Fruit fly (Drosophila melanogaster) whole organism, embryonic: Measurements from ENCODE around the gene Gr33a.
A peak's percentile ranks its signal among the peaks of the same experiment; 100 is the strongest.

Source experiments
- Antp ChIP-seq: fragments of 200-800 bp; sonication (Bioruptor generic); optimal IDR thresholded peaks from 3 replicates; lab custom pipeline; 2016; ENCODE audit warnings: missing biosample characterization, missing genetic modification characterization
- CG10366 ChIP-seq: fragments of 200-800 bp; sonication (Bioruptor generic); IDR thresholded peaks from 2 replicates; pipeline ENCODE4 v1.3.6; 2022; ENCODE audit warnings: missing biosample characterization, missing genetic modification characterization
- CG11560 ChIP-seq: fragments of 200-800 bp; sonication (Bioruptor generic); IDR thresholded peaks from 3 replicates; pipeline ENCODE4 v1.3.6; 2022; ENCODE audit warnings: missing biosample characterization, missing genetic modification characterization
- CG11723 ChIP-seq: fragments of 200-800 bp; sonication (Bioruptor generic); optimal IDR thresholded peaks from 2 replicates; lab custom pipeline; 2017; ENCODE audit warnings: missing biosample characterization, mild to moderate bottlenecking, missing genetic modification characterization
- CG13287 ChIP-seq: fragments of 200-800 bp; sonication (Bioruptor generic); IDR thresholded peaks from 2 replicates; pipeline ENCODE4 v1.3.6; 2022; ENCODE audit warnings: missing biosample characterization, missing genetic modification characterization; ENCODE audit not compliant: partially characterized antibody
- CG1603 ChIP-seq: fragments of 200-800 bp; sonication (Bioruptor generic); optimal IDR thresholded peaks from 2 replicates; lab custom pipeline; 2019; ENCODE audit warnings: missing biosample characterization, mild to moderate bottlenecking, missing genetic modification characterization, moderate library complexity
- CG31365 ChIP-seq: fragments of 200-800 bp; sonication (Bioruptor generic); optimal IDR thresholded peaks from 2 replicates; lab custom pipeline; 2018; ENCODE audit warnings: missing biosample characterization, mild to moderate bottlenecking, missing genetic modification characterization
- CG32767 ChIP-seq: fragments of 200-800 bp; sonication (Bioruptor generic); IDR thresholded peaks from 2 replicates; pipeline ENCODE4 v1.3.6; 2022; ENCODE audit warnings: missing biosample characterization, missing genetic modification characterization
- CG42726 ChIP-seq: fragments of 200-800 bp; sonication (Bioruptor generic); IDR thresholded peaks from 2 replicates; pipeline ENCODE4 v1.3.6; 2022; ENCODE audit warnings: missing biosample characterization, missing genetic modification characterization; ENCODE audit not compliant: partially characterized antibody
- CG5245 ChIP-seq: fragments of 200-800 bp; sonication (Bioruptor generic); optimal IDR thresholded peaks from 3 replicates; lab custom pipeline; 2016; ENCODE audit warnings: missing biosample characterization, missing genetic modification characterization
- CG6175 ChIP-seq: fragments of 200-800 bp; sonication (Bioruptor generic); IDR thresholded peaks from 3 replicates; pipeline ENCODE4 v1.3.6; 2022; ENCODE audit warnings: missing biosample characterization, missing genetic modification characterization
- CG6683 ChIP-seq: fragments of 200-800 bp; sonication (Bioruptor generic); optimal IDR thresholded peaks from 2 replicates; lab custom pipeline; 2017; ENCODE audit warnings: missing biosample characterization, mild to moderate bottlenecking, missing genetic modification characterization, missing genetic modification reagents
- CG8765 ChIP-seq: fragments of 200-800 bp; sonication (Bioruptor generic); IDR thresholded peaks from 2 replicates; pipeline ENCODE4 v1.3.6; 2022; ENCODE audit warnings: missing biosample characterization, missing genetic modification characterization
- CG8924 ChIP-seq: fragments of 200-800 bp; optimal IDR thresholded peaks from 3 replicates; lab custom pipeline; 2019; ENCODE audit warnings: missing biosample characterization, mild to moderate bottlenecking, missing genetic modification characterization, moderate library complexity
- CG9609 ChIP-seq: fragments of 200-800 bp; sonication (Bioruptor generic); optimal IDR thresholded peaks from 3 replicates; lab custom pipeline; 2016; ENCODE audit warnings: missing biosample characterization, missing genetic modification characterization
- CHES-1-like ChIP-seq: fragments of 200-800 bp; sonication (Bioruptor generic); optimal IDR thresholded peaks from 2 replicates; lab custom pipeline; 2016; ENCODE audit warnings: missing biosample characterization, missing genetic modification characterization
- Dbx ChIP-seq: fragments of 200-800 bp; sonication (Bioruptor generic); IDR thresholded peaks from 3 replicates; pipeline ENCODE4 v1.3.6; 2022; ENCODE audit warnings: missing biosample characterization, missing genetic modification characterization
- Dfd ChIP-seq, 2 experiments: fragments of >200 bp; optimal IDR thresholded peaks; 2 replicates each; lab custom pipeline; 2017; ENCODE audit warnings: missing biosample characterization in 2 of 2, missing genetic modification characterization in 2 of 2
- HLH54F ChIP-seq: fragments of 200-800 bp; sonication (Bioruptor generic); optimal IDR thresholded peaks from 3 replicates; lab custom pipeline; 2016; ENCODE audit warnings: missing biosample characterization, missing genetic modification characterization
- HmgD ChIP-seq: fragments of 200-800 bp; sonication (Bioruptor generic); optimal IDR thresholded peaks from 3 replicates; lab custom pipeline; 2016; ENCODE audit warnings: missing biosample characterization, missing genetic modification characterization
- Lhr ChIP-seq: fragments of 200-800 bp; sonication (Bioruptor generic); optimal IDR thresholded peaks from 3 replicates; lab custom pipeline; 2017; ENCODE audit warnings: mild to moderate bottlenecking, missing biosample characterization, missing genetic modification reagents, missing genetic modification characterization
- Nf-YA ChIP-seq: fragments of 200-800 bp; sonication (Bioruptor generic); IDR thresholded peaks from 2 replicates; pipeline ENCODE4 v1.3.6; 2022; ENCODE audit warnings: missing biosample characterization, missing genetic modification characterization
- Ptx1 ChIP-seq: fragments of 200-800 bp; sonication (Bioruptor generic); IDR thresholded peaks from 2 replicates; pipeline ENCODE4 v1.3.6; 2022; ENCODE audit warnings: missing biosample characterization, missing genetic modification characterization
- Scr ChIP-seq: fragments of 200-800 bp; sonication (Bioruptor generic); IDR thresholded peaks from 2 replicates; pipeline ENCODE4 v1.3.6; 2022; ENCODE audit warnings: missing biosample characterization, missing genetic modification characterization; ENCODE audit not compliant: partially characterized antibody
- Six4 ChIP-seq: fragments of 200-800 bp; sonication (Bioruptor generic); optimal IDR thresholded peaks from 2 replicates; lab custom pipeline; 2016; ENCODE audit warnings: missing biosample characterization, missing genetic modification characterization
- Trl ChIP-seq, 3 experiments: fragments of >200 bp in 2 of 3; fragments of 200-800 bp in 1 of 3; sonication (Bioruptor generic) in 1 of 3; optimal IDR thresholded peaks; 2 replicates in 1 of 3; 3 replicates in 2 of 3; lab custom pipeline; 2016 to 2017; ENCODE audit warnings: missing biosample characterization in 1 of 3, missing genetic modification characterization in 1 of 3
- ab ChIP-seq: fragments of 200-800 bp; sonication (Bioruptor generic); optimal IDR thresholded peaks from 2 replicates; lab custom pipeline; 2016; ENCODE audit warnings: missing biosample characterization, missing genetic modification characterization
- ap ChIP-seq: fragments of 200-800 bp; sonication (Bioruptor generic); IDR thresholded peaks from 2 replicates; pipeline ENCODE4 v1.3.6; 2022; ENCODE audit warnings: missing biosample characterization, missing genetic modification characterization
- bowl ChIP-seq: fragments of 200-800 bp; sonication (Bioruptor generic); IDR thresholded peaks from 2 replicates; pipeline ENCODE4 v1.3.6; 2022; ENCODE audit warnings: missing biosample characterization, missing genetic modification characterization
- br ChIP-seq: fragments of >200 bp; optimal IDR thresholded peaks from 2 replicates; lab custom pipeline; 2017
- cad ChIP-seq: fragments of >200 bp; optimal IDR thresholded peaks from 2 replicates; lab custom pipeline; 2017; ENCODE audit warnings: missing biosample characterization, missing genetic modification characterization
- dm ChIP-seq: fragments of 200-800 bp; sonication (Bioruptor generic); optimal IDR thresholded peaks from 3 replicates; lab custom pipeline; 2016; ENCODE audit warnings: missing biosample characterization, missing genetic modification characterization
- dysf ChIP-seq: fragments of 200-800 bp; sonication (Bioruptor generic); IDR thresholded peaks from 3 replicates; pipeline ENCODE4 v1.3.6; 2022; ENCODE audit warnings: missing biosample characterization, missing genetic modification characterization
- esg ChIP-seq: fragments of 200-800 bp; sonication (Bioruptor generic); conservative IDR thresholded peaks from 2 replicates; pipeline ENCODE4 v1.3.6; 2022; ENCODE audit warnings: missing biosample characterization, missing genetic modification characterization
- fd102C ChIP-seq: fragments of 200-800 bp; sonication (Bioruptor generic); optimal IDR thresholded peaks from 2 replicates; lab custom pipeline; 2018; ENCODE audit warnings: missing biosample characterization, mild to moderate bottlenecking, missing genetic modification characterization, moderate library complexity
- ftz-f1 ChIP-seq: fragments of 200-800 bp; sonication (Bioruptor generic); optimal IDR thresholded peaks from 2 replicates; lab custom pipeline; 2016; ENCODE audit warnings: missing biosample characterization, missing genetic modification characterization
- fu2 ChIP-seq: fragments of 200-800 bp; sonication (Bioruptor generic); optimal IDR thresholded peaks from 2 replicates; lab custom pipeline; 2016; ENCODE audit warnings: missing biosample characterization, missing genetic modification characterization
- hth ChIP-seq: fragments of >200 bp; optimal IDR thresholded peaks from 2 replicates; lab custom pipeline; 2017; ENCODE audit warnings: inconsistent platforms
- lab ChIP-seq: fragments of 200-800 bp; sonication (Bioruptor generic); optimal IDR thresholded peaks from 3 replicates; lab custom pipeline; 2017; ENCODE audit warnings: missing biosample characterization, missing genetic modification characterization, mild to moderate bottlenecking, moderate library complexity, missing genetic modification reagents
- nerfin-2 ChIP-seq: fragments of 200-800 bp; sonication (Bioruptor generic); IDR thresholded peaks from 2 replicates; pipeline ENCODE4 v1.3.6; 2022; ENCODE audit warnings: missing biosample characterization, missing genetic modification characterization; ENCODE audit not compliant: partially characterized antibody
- pzg ChIP-seq: fragments of 200-800 bp; sonication (Bioruptor generic); optimal IDR thresholded peaks from 3 replicates; lab custom pipeline; 2018; ENCODE audit warnings: missing biosample characterization, mild to moderate bottlenecking, missing genetic modification characterization, moderate library complexity
- salm ChIP-seq: fragments of 200-800 bp; sonication (Bioruptor generic); optimal IDR thresholded peaks from 2 replicates; lab custom pipeline; 2018; ENCODE audit warnings: missing biosample characterization, mild to moderate bottlenecking, missing genetic modification characterization
- slp2 ChIP-seq: fragments of 200-800 bp; sonication (Bioruptor generic); optimal IDR thresholded peaks from 2 replicates; lab custom pipeline; 2016; ENCODE audit warnings: missing biosample characterization, missing genetic modification characterization
- sob ChIP-seq: fragments of 200-800 bp; sonication (Bioruptor generic); IDR thresholded peaks from 2 replicates; pipeline ENCODE4 v1.3.6; 2022; ENCODE audit warnings: missing biosample characterization, missing genetic modification characterization
- tin ChIP-seq: fragments of 200-800 bp; sonication (Bioruptor generic); optimal IDR thresholded peaks from 3 replicates; lab custom pipeline; 2016; ENCODE audit warnings: missing biosample characterization, missing genetic modification characterization
- trh ChIP-seq: fragments of 200-800 bp; sonication (Bioruptor generic); optimal IDR thresholded peaks from 2 replicates; lab custom pipeline; 2016; ENCODE audit warnings: missing biosample characterization, missing genetic modification characterization
- tup ChIP-seq: fragments of 200-800 bp; sonication (Bioruptor generic); optimal IDR thresholded peaks from 2 replicates; lab custom pipeline; 2016; ENCODE audit warnings: missing biosample characterization, mild to moderate bottlenecking, missing genetic modification characterization, moderate library complexity
- usp ChIP-seq: fragments of >200 bp; optimal IDR thresholded peaks from 2 replicates; lab custom pipeline; 2017; ENCODE audit warnings: missing biosample characterization, missing genetic modification characterization
- z ChIP-seq: fragments of 200-800 bp; sonication (Bioruptor generic); IDR thresholded peaks from 3 replicates; pipeline ENCODE4 v1.3.6; 2022; ENCODE audit warnings: missing biosample characterization, missing genetic modification characterization

Gr33a gene

dm6 chr2L:12103231-12104210, 34.3 kb upstream of the Gr33a start, which contains the start of the genes Patsas and ThrRS (continued):
- TF ChIP-seq Lhr (GFP tag; lab: Kevin White, UChicago) = peak; percentile 49
- peak; percentile 64 for TF ChIP-seq Nf-YA (GFP tag; lab: Robert Waterston, UW)
- TF ChIP-seq CG6175 (GFP tag; lab: Robert Waterston, UW) = no peak; the same call in 2 of the 3 replicates
- peak; percentile 78 for TF ChIP-seq CG10366 (GFP tag; lab: Robert Waterston, UW)
- TF ChIP-seq CG32767 (GFP tag; lab: Robert Waterston, UW) = peak; percentile 72; the same call in 1 of the 2 replicates
- TF ChIP-seq esg (GFP tag; lab: Robert Waterston, UW) = peak; percentile 86
- no peak for TF ChIP-seq CG42726
- TF ChIP-seq Ptx1 (GFP tag; lab: Robert Waterston, UW) = peak; percentile 90
- TF ChIP-seq ftz-f1 = no peak
- peak; percentile 61 for TF ChIP-seq dm (GFP tag; lab: Kevin White, UChicago)
- peak; percentile 47 for TF ChIP-seq CG6683
- TF ChIP-seq z = no peak
- no peak for TF ChIP-seq Trl (optimal IDR thresholded peaks at IDR 0.05; lab: Kevin White, UChicago)
- TF ChIP-seq Trl (GFP tag; optimal IDR thresholded peaks at IDR 0.05; lab: Kevin White, UChicago) = peak; percentile 71
- TF ChIP-seq hth (lab: Kevin White, UChicago) = no peak
- TF ChIP-seq tin = peak; percentile 86
- peak; percentile 9 for TF ChIP-seq CG31365
- peak; percentile 73 for TF ChIP-seq Six4
- TF ChIP-seq CG8765 = no peak
- peak; percentile 86 for TF ChIP-seq CG8924 (tag; lab: Kevin White, UChicago)
- peak; percentile 55 for TF ChIP-seq CHES-1-like (GFP tag; lab: Kevin White, UChicago)
- peak; percentile 90 for TF ChIP-seq lab (GFP tag; lab: Kevin White, UChicago)
- TF ChIP-seq CG11560 = 0 out of 3 replicates have a peak, but pooled peaks have one; percentile 51
- TF ChIP-seq CG1603 (tag; lab: Kevin White, UChicago) = peak; percentile 65
- TF ChIP-seq CG9609 (GFP tag; lab: Kevin White, UChicago) = peak; percentile 52
- peak in 1 of 2 experiments; percentile 39 for TF ChIP-seq Dfd (GFP tag; optimal IDR thresholded peaks at IDR 0.05; lab: Kevin White, UChicago)
- peak; percentile 82 for TF ChIP-seq sob (GFP tag; lab: Robert Waterston, UW)
- TF ChIP-seq CG13287 (GFP tag; lab: Robert Waterston, UW) = no peak; the same call in 1 of the 2 replicates
- TF ChIP-seq usp (GFP tag; lab: Kevin White, UChicago) = no peak
- TF ChIP-seq fu2 (GFP tag; lab: Kevin White, UChicago) = peak; percentile 69
- TF ChIP-seq salm (tag; lab: Kevin White, UChicago) = peak; percentile 66
- peak; percentile 60 for TF ChIP-seq ab (GFP tag; lab: Kevin White, UChicago)
- peak; percentile 73 for TF ChIP-seq slp2 (GFP tag; lab: Kevin White, UChicago)
- TF ChIP-seq HmgD (GFP tag; lab: Kevin White, UChicago) = peak; percentile 24
- peak; percentile 84 for TF ChIP-seq Dbx (GFP tag; lab: Robert Waterston, UW)
- peak; percentile 78 for TF ChIP-seq HLH54F
- no peak for TF ChIP-seq cad (GFP tag; lab: Kevin White, UChicago)
- peak; percentile 67 for TF ChIP-seq Antp (GFP tag; lab: Kevin White, UChicago)
- no peak for TF ChIP-seq nerfin-2
- TF ChIP-seq ap (GFP tag; lab: Robert Waterston, UW) = peak; percentile 76
- peak; percentile 76 for TF ChIP-seq CG5245 (GFP tag; lab: Kevin White, UChicago)
- no peak for TF ChIP-seq br (lab: Kevin White, UChicago)
- TF ChIP-seq CG11723 (GFP tag; lab: Kevin White, UChicago) = peak; percentile 63
- TF ChIP-seq Scr = no peak
- peak; percentile 59; the same call in 1 of the 2 replicates for TF ChIP-seq bowl (GFP tag; lab: Robert Waterston, UW)
- peak; percentile 51 for TF ChIP-seq fd102C
- peak; percentile 28 for TF ChIP-seq tup (GFP tag; lab: Kevin White, UChicago)
- peak; percentile 92 for TF ChIP-seq dysf (GFP tag; lab: Robert Waterston, UW)
- peak; percentile 46 for TF ChIP-seq trh (GFP tag; lab: Kevin White, UChicago)
- peak; percentile 54 for TF ChIP-seq pzg
